Worm (Caenorhabditis elegans): ENCODE measurements around the gene ZK1128.7.

ce11 chrIII:10094538-10094937 lies 42.3 kb upstream of the ZK1128.7 start:
- TF ChIP-seq hmbx-1 (tag; optimal IDR thresholded peaks at IDR 0.05) (no peak), hmg-4 (GFP tag; optimal IDR thresholded peaks at IDR 0.05) (peak; percentile 91), B0310.2 (tag; optimal IDR thresholded peaks at IDR 0.05) (no peak)
